Fruit fly (Drosophila melanogaster): ENCODE results near the gene CG8065.

CG8065 gene

dm6 chr3L:10220064-10220463, 4.6 kb downstream of the CG8065 start, which contains the start of gene CG32055:
Gene CG32055, minus strand, starts transcription at chr3L:10220164.
- TF ChIP-seq eg (GFP tag; IDR thresholded peaks at IDR 0.05) (no peak), vri (GFP tag; optimal IDR thresholded peaks at IDR 0.05) (no peak), salr (GFP tag; optimal IDR thresholded peaks at IDR 0.05) (no peak), fd85E (GFP tag; optimal IDR thresholded peaks at IDR 0.05) (no peak), CG9139 (GFP tag; optimal IDR thresholded peaks at IDR 0.05) (no peak), spab (GFP tag; optimal IDR thresholded peaks at IDR 0.05) (no peak), svp (GFP tag) (peak; percentile 53), CG11902 (GFP tag; optimal IDR thresholded peaks at IDR 0.05) (no peak), CG6808 (GFP tag; optimal IDR thresholded peaks at IDR 0.05) (no peak), CG16779 (tag; optimal IDR thresholded peaks at IDR 0.05) (no peak), Lpt (GFP tag; optimal IDR thresholded peaks at IDR 0.05) (no peak), ss (GFP tag; optimal IDR thresholded peaks at IDR 0.05) (no peak), cyc (GFP tag; optimal IDR thresholded peaks at IDR 0.05) (no peak), OdsH (GFP tag; optimal IDR thresholded peaks at IDR 0.05) (no peak), CG6276 (GFP tag; optimal IDR thresholded peaks at IDR 0.05) (no peak), dac (GFP tag; optimal IDR thresholded peaks at IDR 0.05) (no peak), Gug (GFP tag; IDR thresholded peaks at IDR 0.05) (no peak), CG1621 (tag; optimal IDR thresholded peaks at IDR 0.05) (peak; percentile 6), Eip78C (GFP tag) (peak; percentile 14), CG4318 (GFP tag; optimal IDR thresholded peaks at IDR 0.05) (no peak), net (GFP tag; optimal IDR thresholded peaks at IDR 0.05) (no peak), CG3032 (tag; optimal IDR thresholded peaks at IDR 0.05) (no peak), CG31627 (GFP tag; optimal IDR thresholded peaks at IDR 0.05) (no peak), Sox102F (GFP tag; optimal IDR thresholded peaks at IDR 0.05) (no peak)

dm6 chr3L:10223397-10223796, 7.9 kb downstream of the CG8065 start:
- TF ChIP-seq fkh (GFP tag; optimal IDR thresholded peaks at IDR 0.05) (peak; percentile 63), Met (GFP tag; optimal IDR thresholded peaks at IDR 0.05) (no peak), Ets96B (tag; optimal IDR thresholded peaks at IDR 0.05) (no peak), CG3032 (tag; optimal IDR thresholded peaks at IDR 0.05) (no peak), vri (GFP tag; optimal IDR thresholded peaks at IDR 0.05) (peak; percentile 88), CG34406 (GFP tag; optimal IDR thresholded peaks at IDR 0.05) (no peak), CG10631 (GFP tag; optimal IDR thresholded peaks at IDR 0.05) (no peak), CG8319 (GFP tag; optimal IDR thresholded peaks at IDR 0.05) (no peak), ss (GFP tag; optimal IDR thresholded peaks at IDR 0.05) (no peak), fd59A (GFP tag; optimal IDR thresholded peaks at IDR 0.05) (no peak), CG11294 (GFP tag; IDR thresholded peaks at IDR 0.05) (no peak), OdsH (GFP tag; optimal IDR thresholded peaks at IDR 0.05) (no peak), CG6792 (GFP tag; optimal IDR thresholded peaks at IDR 0.05) (no peak), CG32006 (GFP tag; optimal IDR thresholded peaks at IDR 0.05) (no peak), CG9139 (GFP tag; optimal IDR thresholded peaks at IDR 0.05) (no peak), CG6854 (GFP tag; optimal IDR thresholded peaks at IDR 0.05) (no peak), Gug (GFP tag; IDR thresholded peaks at IDR 0.05) (no peak), CG6163 (GFP tag; IDR thresholded peaks at IDR 0.05) (no peak), CG4318 (GFP tag; optimal IDR thresholded peaks at IDR 0.05) (no peak), CG10669 (GFP tag; optimal IDR thresholded peaks at IDR 0.05) (no peak), Lpt (GFP tag; optimal IDR thresholded peaks at IDR 0.05) (no peak), svp (GFP tag) (peak; percentile 96), Ets21C (GFP tag; optimal IDR thresholded peaks at IDR 0.05) (no peak), spab (GFP tag; optimal IDR thresholded peaks at IDR 0.05) (no peak), CG31627 (GFP tag; optimal IDR thresholded peaks at IDR 0.05) (no peak)

Measured in whole organism, prepupa.